Worm (Caenorhabditis elegans) whole organism, early embryonic: ENCODE results near the gene vgln-1.

Source experiments
- B0310.2 ChIP-seq: sonication (generic microtip); optimal IDR thresholded peaks from 2 replicates; lab custom pipeline; 2016; ENCODE audit warnings: mild to moderate bottlenecking, missing genetic modification characterization, missing compliant biosample characterization
- aly-1 ChIP-seq: sonication (generic microtip); optimal IDR thresholded peaks from 2 replicates; lab custom pipeline; 2016; ENCODE audit warnings: missing genetic modification characterization, missing compliant biosample characterization
- ama-1 ChIP-seq: fragments of 150-350 bp; optimal IDR thresholded peaks from 2 replicates; lab custom pipeline; 2014
- ceh-13 ChIP-seq: fragments of 200-800 bp; sonication (Bioruptor generic); optimal IDR thresholded peaks from 2 replicates; lab custom pipeline; 2018; ENCODE audit warnings: mild to moderate bottlenecking, missing genetic modification characterization, missing compliant biosample characterization
- flt-1 ChIP-seq: fragments of 200-800 bp; sonication (Bioruptor generic); IDR thresholded peaks from 2 replicates; pipeline ENCODE4 v1.3.6; 2022; ENCODE audit warnings: missing genetic modification characterization, missing compliant biosample characterization
- hmg-4 ChIP-seq: fragments of 200-800 bp; sonication (Bioruptor generic); optimal IDR thresholded peaks from 2 replicates; lab custom pipeline; 2018; ENCODE audit warnings: mild to moderate bottlenecking, missing genetic modification characterization, missing compliant biosample characterization
- hnd-1 ChIP-seq: sonication (generic microtip); optimal IDR thresholded peaks from 2 replicates; lab custom pipeline; 2016; ENCODE audit warnings: missing genetic modification characterization, missing compliant biosample characterization
- scrt-1 ChIP-seq: fragments of 200-800 bp; sonication (Bioruptor generic); IDR thresholded peaks from 2 replicates; pipeline ENCODE4 v1.3.6; 2022; ENCODE audit warnings: missing genetic modification characterization, missing compliant biosample characterization
- tbx-11 ChIP-seq: fragments of 200-800 bp; sonication (Bioruptor generic); IDR thresholded peaks from 2 replicates; pipeline ENCODE4 v1.3.6; 2022; ENCODE audit warnings: missing genetic modification characterization, missing compliant biosample characterization
- tbx-37 ChIP-seq: fragments of 200-800 bp; sonication (Bioruptor generic); conservative IDR thresholded peaks from 2 replicates; pipeline ENCODE4 v1.3.6; 2022; ENCODE audit warnings: missing genetic modification reagents, missing genetic modification characterization, missing compliant biosample characterization
- tra-4 ChIP-seq: sonication (generic microtip); optimal IDR thresholded peaks from 2 replicates; lab custom pipeline; 2017; ENCODE audit warnings: missing genetic modification characterization, missing compliant biosample characterization

DNA sequence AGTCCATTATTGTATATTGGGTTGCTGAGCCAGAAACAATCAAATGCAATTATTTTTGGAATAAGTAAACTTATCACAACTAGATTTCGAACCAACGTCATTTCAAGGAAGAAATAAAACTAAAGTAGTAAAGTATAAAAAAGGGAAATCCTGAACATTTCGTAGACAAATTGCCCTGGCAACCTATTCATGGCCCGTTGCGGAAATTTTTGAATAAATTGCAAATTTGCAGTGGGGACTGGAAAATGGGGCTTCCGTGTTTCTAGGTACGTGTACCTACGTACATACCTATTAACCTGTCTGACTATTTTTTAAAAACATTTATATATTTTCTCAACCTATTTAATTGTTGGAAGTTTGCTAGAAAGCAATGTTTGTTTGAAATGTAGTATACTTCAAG lies 24.1 kb upstream of the vgln-1 start, which contains the start of gene F26C11.3:
- no peak for TF ChIP-seq aly-1 (tag; lab: Kevin White, UChicago)
- TF ChIP-seq ama-1 (lab: Kevin White, UChicago): no peak
- TF ChIP-seq hnd-1 (tag; lab: Kevin White, UChicago): no peak
- TF ChIP-seq B0310.2 (tag; lab: Kevin White, UChicago): no peak
- no peak for TF ChIP-seq ceh-13
- no peak for TF ChIP-seq tra-4 (tag; lab: Kevin White, UChicago)
- TF ChIP-seq tbx-11 (GFP tag; lab: Robert Waterston, UW): no peak
- TF ChIP-seq hmg-4 (GFP tag; lab: Kevin White, UChicago): no peak
- TF ChIP-seq tbx-37 (GFP tag; lab: Robert Waterston, UW): no peak
- no peak for TF ChIP-seq scrt-1
- TF ChIP-seq flt-1 (GFP tag; lab: Robert Waterston, UW): no peak
